Worm (Caenorhabditis elegans) whole organism, midembryonic: ENCODE data around the gene C25E10.8.

Source experiments
- T22C8.4 ChIP-seq: fragments of 200-800 bp; sonication (Bioruptor generic); IDR thresholded peaks from 2 replicates; pipeline ENCODE4 v1.3.6; 2022; ENCODE audit warnings: missing genetic modification characterization, missing compliant biosample characterization
- cog-1 ChIP-seq: sonication (generic microtip); optimal IDR thresholded peaks from 2 replicates; lab custom pipeline; 2016; ENCODE audit warnings: missing genetic modification characterization, missing compliant biosample characterization
- flt-1 ChIP-seq: fragments of 200-800 bp; sonication (Bioruptor generic); IDR thresholded peaks from 2 replicates; pipeline ENCODE4 v1.3.6; 2022; ENCODE audit warnings: missing genetic modification characterization, missing compliant biosample characterization
- klf-2 ChIP-seq: fragments of 200-800 bp; sonication (Bioruptor generic); conservative IDR thresholded peaks from 2 replicates; pipeline ENCODE4 v1.3.6; 2022; ENCODE audit warnings: missing genetic modification reagents, missing genetic modification characterization, missing compliant biosample characterization
- med-1 ChIP-seq: sonication (generic microtip); optimal IDR thresholded peaks from 2 replicates; lab custom pipeline; 2017; ENCODE audit warnings: missing genetic modification characterization, mild to moderate bottlenecking, missing compliant biosample characterization, antibody characterized with exemption, missing genetic modification reagents; ENCODE audit not compliant: insufficient read depth
- ref-1 ChIP-seq: fragments of 200-800 bp; sonication (Bioruptor generic); conservative IDR thresholded peaks from 2 replicates; pipeline ENCODE4 v1.3.6; 2022; ENCODE audit warnings: missing genetic modification reagents, missing genetic modification characterization, missing compliant biosample characterization
- tab-1 ChIP-seq: fragments of 200-800 bp; sonication (Bioruptor generic); IDR thresholded peaks from 2 replicates; pipeline ENCODE4 v1.3.6; 2022; ENCODE audit warnings: missing genetic modification characterization, missing compliant biosample characterization
- ztf-23 ChIP-seq: fragments of 200-800 bp; sonication (Bioruptor generic); IDR thresholded peaks from 2 replicates; pipeline ENCODE4 v1.3.6; 2022; ENCODE audit warnings: missing genetic modification reagents, missing genetic modification characterization, missing compliant biosample characterization
- ztf-29 ChIP-seq: fragments of 200-800 bp; sonication (Bioruptor generic); IDR thresholded peaks from 2 replicates; pipeline ENCODE4 v1.3.6; 2022; ENCODE audit warnings: missing genetic modification reagents, missing genetic modification characterization, missing compliant biosample characterization

Gene C25E10.8

DNA sequence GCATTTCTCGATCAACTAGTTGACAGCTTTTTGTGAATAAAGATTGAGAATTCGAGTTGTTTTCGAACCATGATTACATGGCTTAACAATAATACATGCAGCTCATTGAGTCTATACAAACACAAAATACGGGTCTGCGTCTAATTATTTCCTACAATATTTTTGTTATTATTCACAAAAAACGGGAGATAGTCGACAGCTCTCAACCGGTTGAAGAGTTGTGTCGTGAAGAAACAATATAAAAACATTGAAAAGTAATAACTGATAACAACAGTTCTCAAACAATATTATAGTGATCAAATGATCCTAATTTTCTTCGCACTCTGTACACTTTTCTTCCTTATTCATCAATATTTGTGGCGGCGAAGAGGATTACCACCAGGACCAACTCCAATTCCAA, 12.8 kb downstream of the C25E10.8 start, which contains the start of gene cyp-33B1:
Gene cyp-33B1, plus strand, starts transcription at position 301 of the 400 bp plus-strand sequence.
- no peak for TF ChIP-seq ref-1 (GFP tag; lab: Robert Waterston, UW)
- TF ChIP-seq ztf-23: no peak
- no peak for TF ChIP-seq T22C8.4 (GFP tag; lab: Robert Waterston, UW)
- no peak for TF ChIP-seq ztf-29
- TF ChIP-seq med-1 (GFP tag; lab: Kevin White, UChicago): no peak
- no peak for TF ChIP-seq tab-1 (GFP tag; lab: Robert Waterston, UW)
- TF ChIP-seq klf-2 (GFP tag; lab: Robert Waterston, UW): no peak
- no peak for TF ChIP-seq flt-1 (GFP tag; lab: Robert Waterston, UW)

DNA sequence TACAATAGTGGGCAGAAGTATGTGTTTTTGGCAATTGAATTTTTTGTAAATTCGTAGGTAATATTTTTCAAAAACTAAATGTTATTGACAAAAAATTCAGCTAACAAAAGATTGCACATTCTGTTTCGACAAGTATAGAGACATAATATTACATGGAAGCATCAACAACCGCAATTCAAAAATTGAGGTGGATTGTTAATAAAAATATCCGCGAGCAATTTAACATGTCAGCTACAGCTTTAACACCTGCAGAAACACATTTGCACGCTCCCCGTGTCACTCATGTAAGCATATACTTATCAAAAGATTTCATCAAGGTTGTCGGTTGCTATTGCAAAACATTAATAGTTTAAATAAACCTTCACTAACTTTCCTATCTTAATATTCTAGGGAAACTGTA, 18.2 kb downstream of the C25E10.8 start, which contains the start of gene srsx-34:
Gene srsx-34, plus strand, starts transcription at position 301 of the 400 bp plus-strand sequence.
- TF ChIP-seq ztf-29 (no peak), tab-1 (GFP tag; lab: Robert Waterston, UW) (no peak), ztf-23 (no peak), klf-2 (GFP tag; lab: Robert Waterston, UW) (no peak), flt-1 (GFP tag; lab: Robert Waterston, UW) (no peak), T22C8.4 (GFP tag; lab: Robert Waterston, UW) (no peak), cog-1 (tag; lab: Kevin White, UChicago) (no peak), ref-1 (GFP tag; lab: Robert Waterston, UW) (no peak), med-1 (GFP tag; lab: Kevin White, UChicago) (no peak)

DNA sequence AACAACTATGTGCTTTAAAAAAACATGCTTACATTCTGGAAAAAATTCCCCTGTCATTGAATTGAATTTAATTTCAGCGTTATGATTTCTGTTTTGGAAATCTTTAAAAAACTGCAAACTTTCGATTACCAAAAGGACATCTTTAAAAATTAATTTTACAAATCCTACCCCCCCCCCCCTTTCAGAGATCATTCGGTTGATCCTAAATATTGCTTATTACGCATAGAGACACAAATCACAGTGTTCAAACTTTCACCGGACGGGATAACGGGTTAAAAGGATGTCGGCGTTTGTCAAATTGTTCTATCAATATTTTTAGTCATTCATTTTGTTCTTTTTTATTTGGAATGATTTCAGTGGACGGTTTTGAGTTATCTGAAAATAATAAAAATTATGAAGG, 20.6 kb downstream of the C25E10.8 start, which contains the start of gene C25E10.4:
Gene C25E10.4, plus strand, starts transcription at position 301 of the 400 bp plus-strand sequence.
- TF ChIP-seq tab-1 (GFP tag; lab: Robert Waterston, UW) (no peak), ref-1 (GFP tag; lab: Robert Waterston, UW) (no peak), cog-1 (tag; lab: Kevin White, UChicago) (no peak), T22C8.4 (GFP tag; lab: Robert Waterston, UW) (no peak), ztf-23 (no peak), flt-1 (GFP tag; lab: Robert Waterston, UW) (no peak), ztf-29 (no peak), med-1 (GFP tag; lab: Kevin White, UChicago) (no peak), klf-2 (GFP tag; lab: Robert Waterston, UW) (no peak)

DNA sequence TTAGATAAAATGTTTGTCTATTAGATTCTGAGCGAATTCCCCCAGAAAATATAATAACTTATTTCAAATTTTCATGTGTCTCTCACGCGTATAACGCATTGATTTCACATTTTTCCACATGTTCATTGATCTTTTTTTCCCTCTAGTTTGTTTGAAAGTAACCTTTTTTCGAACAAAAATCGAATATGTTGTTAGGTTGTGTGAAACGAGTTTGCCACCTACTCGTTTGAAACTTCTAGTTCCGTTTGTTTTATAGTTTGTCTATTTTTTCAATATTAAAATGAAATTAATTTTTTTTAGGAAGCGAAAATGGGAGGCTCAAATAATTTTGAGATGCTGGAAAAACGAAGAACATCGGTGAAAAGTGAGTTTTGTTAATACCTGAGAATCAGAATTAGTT, 23.6 kb downstream of the C25E10.8 start, which contains the start of gene C25E10.5:
Gene C25E10.5, plus strand, starts transcription at position 301 of the 400 bp plus-strand sequence.
- no peak for TF ChIP-seq ztf-23
- TF ChIP-seq T22C8.4 (GFP tag; lab: Robert Waterston, UW): no peak
- no peak for TF ChIP-seq klf-2 (GFP tag; lab: Robert Waterston, UW)
- no peak for TF ChIP-seq tab-1 (GFP tag; lab: Robert Waterston, UW)
- TF ChIP-seq flt-1 (GFP tag; lab: Robert Waterston, UW): no peak
- no peak for TF ChIP-seq cog-1 (tag; lab: Kevin White, UChicago)
- TF ChIP-seq ref-1 (GFP tag; lab: Robert Waterston, UW): no peak
- no peak for TF ChIP-seq ztf-29
- no peak for TF ChIP-seq med-1 (GFP tag; lab: Kevin White, UChicago)

DNA sequence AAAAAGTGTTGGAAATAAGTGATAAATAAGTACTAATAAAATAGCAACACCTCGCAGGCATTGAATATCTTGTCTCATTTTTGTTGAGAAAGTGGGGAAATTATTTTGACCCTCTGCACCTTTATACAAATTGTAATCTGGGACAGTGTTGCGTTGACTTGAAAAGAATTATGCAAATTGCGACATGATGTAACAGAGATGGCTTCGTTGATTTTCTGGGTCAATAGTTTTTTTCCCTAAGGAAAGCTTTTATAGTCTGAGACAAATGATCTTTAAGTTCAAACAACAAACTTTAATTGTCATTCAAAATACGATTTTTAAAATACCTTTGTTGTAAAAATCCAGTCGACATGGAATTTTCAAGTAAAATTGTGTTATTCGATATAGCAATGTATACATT, 29.2 kb downstream of the C25E10.8 start, which contains the start of gene bus-1:
Gene bus-1, minus strand, starts transcription at position 101 of the 400 bp plus-strand sequence.
- TF ChIP-seq T22C8.4 (GFP tag; lab: Robert Waterston, UW): no peak
- TF ChIP-seq tab-1 (GFP tag; lab: Robert Waterston, UW): no peak
- no peak for TF ChIP-seq ztf-29
- no peak for TF ChIP-seq klf-2 (GFP tag; lab: Robert Waterston, UW)
- TF ChIP-seq cog-1 (tag; lab: Kevin White, UChicago): no peak
- TF ChIP-seq flt-1 (GFP tag; lab: Robert Waterston, UW): no peak
- no peak for TF ChIP-seq ref-1 (GFP tag; lab: Robert Waterston, UW)
- no peak for TF ChIP-seq med-1 (GFP tag; lab: Kevin White, UChicago)
- no peak for TF ChIP-seq ztf-23

DNA sequence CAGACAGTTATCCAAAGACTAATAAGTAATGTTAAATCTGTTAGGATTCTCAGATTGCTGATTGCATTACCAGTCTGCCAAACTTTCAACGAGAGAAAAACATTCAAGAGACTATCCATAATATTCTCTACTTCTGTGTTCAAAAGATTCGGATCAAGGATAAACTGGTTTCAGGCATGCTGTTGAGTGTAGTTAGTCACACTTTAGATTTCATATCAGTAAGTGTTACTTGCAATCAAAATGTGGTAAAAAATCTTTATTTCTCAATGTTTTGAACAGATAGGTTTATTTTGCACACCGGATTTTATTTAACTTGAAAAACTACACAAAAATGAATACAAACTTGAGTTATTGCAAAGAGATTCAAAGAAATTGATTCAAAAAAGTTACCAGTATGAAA, 31.8 kb downstream of the C25E10.8 start, which contains the start of gene oac-41:
Gene oac-41, minus strand, starts transcription at position 101 of the 400 bp plus-strand sequence.
- TF ChIP-seq tab-1 (GFP tag; lab: Robert Waterston, UW): no peak
- no peak for TF ChIP-seq ref-1 (GFP tag; lab: Robert Waterston, UW)
- no peak for TF ChIP-seq med-1 (GFP tag; lab: Kevin White, UChicago)
- TF ChIP-seq ztf-29: no peak
- TF ChIP-seq klf-2 (GFP tag; lab: Robert Waterston, UW): no peak
- no peak for TF ChIP-seq flt-1 (GFP tag; lab: Robert Waterston, UW)
- no peak for TF ChIP-seq T22C8.4 (GFP tag; lab: Robert Waterston, UW)

DNA sequence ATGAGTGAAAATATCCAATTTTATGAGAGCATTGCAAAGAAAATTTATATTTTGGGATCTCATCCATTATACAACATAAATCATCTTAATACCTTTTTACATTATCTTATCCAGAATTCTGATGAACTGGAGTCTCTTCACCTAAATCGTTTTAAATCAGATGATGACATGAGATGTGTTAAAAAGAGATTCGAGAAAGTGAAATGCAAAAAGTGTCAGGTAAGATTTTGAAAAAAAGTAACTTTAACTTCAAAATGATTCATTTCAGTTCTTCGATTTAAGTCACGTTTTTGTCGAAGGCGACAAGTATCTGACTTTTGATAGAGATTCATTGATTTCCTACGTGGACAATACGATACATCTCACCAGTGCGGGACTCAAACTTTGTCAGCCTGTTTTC, 35.0 kb downstream of the C25E10.8 start:
- TF ChIP-seq ztf-23 (no peak), flt-1 (GFP tag; lab: Robert Waterston, UW) (no peak), cog-1 (tag; lab: Kevin White, UChicago) (no peak), klf-2 (GFP tag; lab: Robert Waterston, UW) (no peak), med-1 (GFP tag; lab: Kevin White, UChicago) (no peak)

DNA sequence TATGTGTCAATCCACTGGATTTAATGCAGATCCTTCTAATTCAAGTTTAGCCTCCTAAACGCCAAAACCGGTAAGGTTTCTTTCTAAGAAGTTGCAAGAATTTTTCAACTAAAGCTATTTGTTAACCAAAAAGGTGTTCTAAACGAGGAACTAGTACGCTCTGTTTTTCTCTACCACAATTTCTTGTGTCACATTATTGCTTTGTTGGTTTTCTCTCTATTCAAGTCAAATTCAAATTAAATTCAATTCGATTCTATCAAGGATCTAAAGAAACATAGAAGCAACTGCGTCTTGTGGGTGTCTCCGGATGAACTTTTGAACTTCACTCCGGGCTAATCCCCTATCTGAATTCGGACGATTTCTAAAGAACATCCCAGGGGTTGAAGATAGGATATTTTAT, 37.4 kb downstream of the C25E10.8 start, which contains the start of gene oac-40:
Gene oac-40, plus strand, starts transcription at position 301 of the 400 bp plus-strand sequence.
- TF ChIP-seq flt-1 (GFP tag; lab: Robert Waterston, UW) (no peak), tab-1 (GFP tag; lab: Robert Waterston, UW) (no peak), ref-1 (GFP tag; lab: Robert Waterston, UW) (no peak), T22C8.4 (GFP tag; lab: Robert Waterston, UW) (no peak), cog-1 (tag; lab: Kevin White, UChicago) (no peak)

DNA sequence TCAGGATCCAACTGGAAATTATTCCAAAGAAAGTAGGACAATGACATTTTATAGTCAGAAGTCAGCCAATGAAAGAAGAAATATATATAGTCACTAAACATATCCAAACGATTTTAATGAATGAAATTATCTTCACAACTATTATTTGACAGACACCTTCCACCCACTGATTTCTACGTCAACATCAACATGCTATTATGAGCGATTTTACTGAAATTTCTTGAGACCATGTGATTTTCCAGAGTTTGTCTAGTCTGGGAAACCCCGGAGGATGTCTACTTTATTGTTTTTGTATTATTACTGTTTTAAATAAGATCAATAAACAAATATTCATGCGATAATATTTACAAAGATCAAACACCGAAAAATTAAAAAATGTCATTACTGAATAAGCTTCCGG, 38.3 kb downstream of the C25E10.8 start, which contains the start of gene srt-18:
Gene srt-18, minus strand, starts transcription at position 101 of the 400 bp plus-strand sequence.
- no peak for TF ChIP-seq flt-1 (GFP tag; lab: Robert Waterston, UW)
- no peak for TF ChIP-seq ztf-23
- TF ChIP-seq med-1 (GFP tag; lab: Kevin White, UChicago): no peak
- no peak for TF ChIP-seq klf-2 (GFP tag; lab: Robert Waterston, UW)
- no peak for TF ChIP-seq T22C8.4 (GFP tag; lab: Robert Waterston, UW)
- TF ChIP-seq tab-1 (GFP tag; lab: Robert Waterston, UW): no peak
- TF ChIP-seq ref-1 (GFP tag; lab: Robert Waterston, UW): no peak
- TF ChIP-seq cog-1 (tag; lab: Kevin White, UChicago): no peak
- TF ChIP-seq ztf-29: no peak
